Worm (Caenorhabditis elegans) whole organism, L4 larva: ENCODE data around the gene AC3.5.

Source experiments
- F49E8.2 ChIP-seq: sonication (generic microtip); optimal IDR thresholded peaks from 2 replicates; lab custom pipeline; 2016; ENCODE audit warnings: missing compliant biosample characterization, mild to moderate bottlenecking, missing genetic modification characterization, borderline replicate concordance
- aly-2 ChIP-seq: sonication (generic microtip); optimal IDR thresholded peaks from 2 replicates; lab custom pipeline; 2018; ENCODE audit warnings: missing biosample characterization, missing genetic modification characterization
- egl-27 ChIP-seq: sonication (generic microtip); optimal IDR thresholded peaks from 3 replicates; lab custom pipeline; 2017; ENCODE audit warnings: missing biosample characterization, missing genetic modification reagents, missing genetic modification characterization
- hif-1 ChIP-seq, 2 experiments: sonication (generic microtip); optimal IDR thresholded peaks; 2 replicates each; lab custom pipeline; 2016 to 2017; ENCODE audit warnings: missing compliant biosample characterization in 2 of 2, missing genetic modification characterization in 2 of 2, missing genetic modification reagents in 2 of 2, missing genotype in 2 of 2, mild to moderate bottlenecking in 1 of 2
- lin-15B ChIP-seq: fragments of 150-350 bp; sonication (generic microtip); optimal IDR thresholded peaks from 3 replicates; lab custom pipeline; 2014; ENCODE audit warnings: missing biosample characterization, missing genetic modification characterization
- lir-3 ChIP-seq: sonication (generic microtip); optimal IDR thresholded peaks from 2 replicates; lab custom pipeline; 2016; ENCODE audit warnings: mild to moderate bottlenecking, missing genetic modification characterization, missing compliant biosample characterization
- nhr-11 ChIP-seq: fragments of 150-350 bp; optimal IDR thresholded peaks from 2 replicates; lab custom pipeline; 2014; ENCODE audit warnings: missing biosample characterization, missing genetic modification characterization
- nhr-111 ChIP-seq: fragments of 200-800 bp; sonication (Bioruptor generic); optimal IDR thresholded peaks from 2 replicates; lab custom pipeline; 2018; ENCODE audit warnings: mild to moderate bottlenecking, missing genetic modification characterization, missing compliant biosample characterization
- unc-130 ChIP-seq: sonication (generic microtip); optimal IDR thresholded peaks from 2 replicates; lab custom pipeline; 2016; ENCODE audit warnings: missing genetic modification reagents, missing genetic modification characterization, missing compliant biosample characterization
- unc-39 ChIP-seq: sonication (generic microtip); optimal IDR thresholded peaks from 2 replicates; lab custom pipeline; 2017; ENCODE audit warnings: missing biosample characterization, missing genetic modification characterization

DNA sequence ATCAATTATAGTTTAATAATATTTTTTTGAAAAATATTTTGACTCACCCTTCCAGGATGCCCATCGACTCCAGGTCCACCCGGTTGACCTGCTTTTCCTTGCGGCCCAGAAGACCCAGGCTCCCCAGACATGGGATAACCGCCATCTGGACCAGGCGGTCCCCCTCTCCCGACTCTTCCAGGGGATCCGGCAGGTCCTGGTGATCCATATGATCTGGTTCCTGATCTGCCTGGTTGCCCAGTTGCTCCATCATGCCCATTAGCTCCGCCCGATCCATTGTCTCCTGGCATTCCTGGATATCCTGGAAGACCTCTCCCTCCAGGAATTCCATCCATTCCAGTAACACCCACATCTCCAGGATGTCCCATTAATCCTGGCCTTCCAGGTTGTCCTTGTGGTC is 5.4 kb downstream of the AC3.5 start:
- TF ChIP-seq lir-3 (no peak), nhr-111 (GFP tag; lab: Kevin White, UChicago) (no peak), unc-130 (GFP tag; lab: Kevin White, UChicago) (no peak), unc-39 (tag; lab: Kevin White, UChicago) (no peak), nhr-11 (no peak), lin-15B (tag; lab: Kevin White, UChicago) (no peak), hif-1 (tag; optimal IDR thresholded peaks at IDR 0.05; lab: Kevin White, UChicago) (no peak), egl-27 (tag; lab: Kevin White, UChicago) (no peak), F49E8.2 (tag; lab: Kevin White, UChicago) (no peak), aly-2 (tag; lab: Kevin White, UChicago) (no peak)
